Fruit fly (Drosophila melanogaster) whole organism, embryonic: ENCODE measurements around the gene Iru.
A peak's percentile ranks its signal among the peaks of the same experiment; 100 is the strongest.

Source experiments
- Abd-B ChIP-seq: fragments of 200-800 bp; sonication (Bioruptor generic); optimal IDR thresholded peaks from 2 replicates; lab custom pipeline; 2018; ENCODE audit warnings: missing biosample characterization, mild to moderate bottlenecking, missing genetic modification characterization, moderate library complexity
- BEAF-32 ChIP-seq: fragments of 200-800 bp; sonication (Bioruptor generic); optimal IDR thresholded peaks from 3 replicates; lab custom pipeline; 2017; ENCODE audit warnings: missing biosample characterization, missing genetic modification characterization, mild to moderate bottlenecking, moderate library complexity, missing genetic modification reagents
- CG10267 ChIP-seq: fragments of 200-800 bp; sonication (Bioruptor generic); optimal IDR thresholded peaks from 2 replicates; lab custom pipeline; 2018; ENCODE audit warnings: missing biosample characterization, mild to moderate bottlenecking, missing genetic modification characterization, moderate library complexity
- CG11504 ChIP-seq: fragments of 200-800 bp; sonication (Bioruptor generic); optimal IDR thresholded peaks from 3 replicates; lab custom pipeline; 2019; ENCODE audit warnings: missing biosample characterization, mild to moderate bottlenecking, missing genetic modification characterization, moderate library complexity
- CG12299 ChIP-seq: fragments of 200-800 bp; sonication (Bioruptor generic); optimal IDR thresholded peaks from 2 replicates; lab custom pipeline; 2018; ENCODE audit warnings: missing biosample characterization, mild to moderate bottlenecking, missing genetic modification characterization
- CG12659 ChIP-seq: fragments of 200-800 bp; sonication (Bioruptor generic); optimal IDR thresholded peaks from 3 replicates; lab custom pipeline; 2017; ENCODE audit warnings: mild to moderate bottlenecking, missing biosample characterization, missing genetic modification reagents, missing genetic modification characterization
- CG13296 ChIP-seq: fragments of 200-800 bp; sonication (Bioruptor generic); optimal IDR thresholded peaks from 3 replicates; lab custom pipeline; 2018; ENCODE audit warnings: missing biosample characterization, mild to moderate bottlenecking, missing genetic modification characterization
- CG13894 ChIP-seq: fragments of 200-800 bp; sonication (Bioruptor generic); optimal IDR thresholded peaks from 3 replicates; lab custom pipeline; 2018; ENCODE audit warnings: missing biosample characterization, mild to moderate bottlenecking, missing genetic modification characterization, moderate library complexity
- CG14710 ChIP-seq: fragments of 200-800 bp; sonication (Bioruptor generic); optimal IDR thresholded peaks from 3 replicates; lab custom pipeline; 2019; ENCODE audit warnings: missing biosample characterization, mild to moderate bottlenecking, missing genetic modification characterization, moderate library complexity
- CG15514 ChIP-seq: fragments of 200-800 bp; sonication (Bioruptor generic); optimal IDR thresholded peaks from 3 replicates; lab custom pipeline; 2017; ENCODE audit warnings: missing biosample characterization, missing genetic modification characterization, mild to moderate bottlenecking, moderate library complexity, missing genetic modification reagents
- CG1603 ChIP-seq: fragments of 200-800 bp; sonication (Bioruptor generic); optimal IDR thresholded peaks from 2 replicates; lab custom pipeline; 2019; ENCODE audit warnings: missing biosample characterization, mild to moderate bottlenecking, missing genetic modification characterization, moderate library complexity
- CG16815 ChIP-seq: fragments of 200-800 bp; sonication (Bioruptor generic); optimal IDR thresholded peaks from 3 replicates; lab custom pipeline; 2017; ENCODE audit warnings: missing biosample characterization, mild to moderate bottlenecking, missing genetic modification characterization
- CG17829 ChIP-seq: fragments of 200-800 bp; optimal IDR thresholded peaks from 2 replicates; lab custom pipeline; 2019; ENCODE audit warnings: missing biosample characterization, mild to moderate bottlenecking, missing genetic modification characterization, moderate library complexity
- CG2116 ChIP-seq: fragments of 200-800 bp; sonication (Bioruptor generic); optimal IDR thresholded peaks from 3 replicates; lab custom pipeline; 2018; ENCODE audit warnings: missing biosample characterization, mild to moderate bottlenecking, missing genetic modification characterization
- CG2712 ChIP-seq: fragments of 200-800 bp; optimal IDR thresholded peaks from 3 replicates; lab custom pipeline; 2019; ENCODE audit warnings: missing biosample characterization, mild to moderate bottlenecking, missing genetic modification characterization, moderate library complexity
- CG30431 ChIP-seq: fragments of 200-800 bp; sonication (Bioruptor generic); optimal IDR thresholded peaks from 2 replicates; lab custom pipeline; 2017; ENCODE audit warnings: missing biosample characterization, missing genetic modification characterization
- CG3847 ChIP-seq: fragments of 200-800 bp; sonication (Bioruptor generic); IDR thresholded peaks from 2 replicates; pipeline ENCODE4 v1.3.6; 2022; ENCODE audit warnings: missing biosample characterization, missing genetic modification characterization
- CG8089 ChIP-seq: fragments of 200-800 bp; sonication (Bioruptor generic); optimal IDR thresholded peaks from 3 replicates; lab custom pipeline; 2016; ENCODE audit warnings: missing biosample characterization, missing genetic modification characterization
- CG8290 ChIP-seq, 3 experiments: fragments of 200-800 bp; sonication (Bioruptor generic); optimal IDR thresholded peaks; 2 replicates each; lab custom pipeline; 2016 to 2019; ENCODE audit warnings: missing biosample characterization in 3 of 3, missing genetic modification characterization in 3 of 3, mild to moderate bottlenecking in 2 of 3, moderate library complexity in 1 of 3
- CG8359 ChIP-seq: fragments of 200-800 bp; sonication (Bioruptor generic); optimal IDR thresholded peaks from 2 replicates; lab custom pipeline; 2017; ENCODE audit warnings: missing biosample characterization, mild to moderate bottlenecking, missing genetic modification characterization, borderline replicate concordance
- CG9797 ChIP-seq: fragments of 200-800 bp; sonication (Bioruptor generic); optimal IDR thresholded peaks from 3 replicates; lab custom pipeline; 2018; ENCODE audit warnings: missing biosample characterization, mild to moderate bottlenecking, missing genetic modification characterization
- CoRest ChIP-seq: fragments of 200-800 bp; sonication (Bioruptor generic); optimal IDR thresholded peaks from 3 replicates; lab custom pipeline; 2018; ENCODE audit warnings: missing biosample characterization, mild to moderate bottlenecking, missing genetic modification characterization, moderate library complexity
- E2f2 ChIP-seq: fragments of 200-800 bp; sonication (Bioruptor generic); IDR thresholded peaks from 2 replicates; pipeline ENCODE4 v1.3.6; 2022; ENCODE audit warnings: missing biosample characterization, missing genetic modification characterization
- Eip74EF ChIP-seq, 2 experiments: fragments of 200-800 bp in 1 of 2; fragments of >200 bp in 1 of 2; sonication (Bioruptor generic) in 1 of 2; optimal IDR thresholded peaks; 2 replicates each; lab custom pipeline; 2017 to 2019; ENCODE audit warnings: missing biosample characterization in 2 of 2, missing genetic modification characterization in 2 of 2, mild to moderate bottlenecking in 1 of 2, moderate library complexity in 1 of 2
- Ets65A ChIP-seq: fragments of 200-800 bp; sonication (Bioruptor generic); peaks from one replicate; lab custom pipeline; 2016; ENCODE audit warnings: missing biosample characterization, missing genetic modification characterization
- Ets97D ChIP-seq: fragments of 200-800 bp; sonication (Bioruptor generic); optimal IDR thresholded peaks from 3 replicates; lab custom pipeline; 2016; ENCODE audit warnings: missing biosample characterization, missing genetic modification characterization
- HmgZ ChIP-seq: fragments of 200-800 bp; sonication (Bioruptor generic); optimal IDR thresholded peaks from 2 replicates; lab custom pipeline; 2018; ENCODE audit warnings: missing biosample characterization, mild to moderate bottlenecking, missing genetic modification characterization
- Med ChIP-seq: fragments of 200-800 bp; sonication (Bioruptor generic); peaks from one replicate; lab custom pipeline; 2016; ENCODE audit warnings: missing biosample characterization, missing genetic modification characterization, mild to moderate bottlenecking, inconsistent platforms, moderate library complexity
- Nf-YC ChIP-seq: fragments of 200-800 bp; optimal IDR thresholded peaks from 3 replicates; lab custom pipeline; 2019; ENCODE audit warnings: missing biosample characterization, mild to moderate bottlenecking, missing genetic modification characterization, moderate library complexity
- Pdp1 ChIP-seq, 2 experiments: fragments of 200-800 bp; sonication (Bioruptor generic); optimal IDR thresholded peaks; 3 replicates each; lab custom pipeline; 2016; ENCODE audit warnings: missing biosample characterization in 2 of 2, missing genetic modification characterization in 2 of 2, mild to moderate bottlenecking in 1 of 2, moderate library complexity in 1 of 2
- Side ChIP-seq: fragments of 200-800 bp; sonication (Bioruptor generic); optimal IDR thresholded peaks from 2 replicates; lab custom pipeline; 2016; ENCODE audit warnings: missing biosample characterization, missing genetic modification characterization
- Stat92E ChIP-seq, 3 experiments: fragments of >200 bp in 2 of 3; fragments of 200-800 bp in 1 of 3; sonication (Bioruptor generic) in 1 of 3; optimal IDR thresholded peaks; 2 replicates each; lab custom pipeline; 2017 to 2019; ENCODE audit warnings: missing biosample characterization in 3 of 3, missing genetic modification characterization in 3 of 3, mild to moderate bottlenecking in 1 of 3, moderate library complexity in 1 of 3
- YL-1 ChIP-seq: fragments of 200-800 bp; sonication (Bioruptor generic); optimal IDR thresholded peaks from 3 replicates; lab custom pipeline; 2017; ENCODE audit warnings: missing biosample characterization, mild to moderate bottlenecking, missing genetic modification characterization
- bab2 ChIP-seq: fragments of 200-800 bp; sonication (Bioruptor generic); optimal IDR thresholded peaks from 2 replicates; lab custom pipeline; 2016; ENCODE audit warnings: missing biosample characterization, missing genetic modification characterization
- crp ChIP-seq, 2 experiments: fragments of 200-800 bp; sonication (Bioruptor generic); optimal IDR thresholded peaks; 2 replicates in 1 of 2; 3 replicates in 1 of 2; lab custom pipeline; 2017; ENCODE audit warnings: missing biosample characterization in 2 of 2, missing genetic modification characterization in 2 of 2, mild to moderate bottlenecking in 1 of 2, moderate library complexity in 1 of 2
- gem ChIP-seq: fragments of 200-800 bp; sonication (Bioruptor generic); optimal IDR thresholded peaks from 2 replicates; lab custom pipeline; 2019; ENCODE audit warnings: missing biosample characterization, mild to moderate bottlenecking, missing genetic modification characterization, moderate library complexity
- gfzf ChIP-seq: fragments of 200-800 bp; sonication (Bioruptor generic); optimal IDR thresholded peaks from 2 replicates; lab custom pipeline; 2016; ENCODE audit warnings: missing biosample characterization, mild to moderate bottlenecking, missing genetic modification characterization, moderate library complexity
- grau ChIP-seq: fragments of 200-800 bp; optimal IDR thresholded peaks from 3 replicates; lab custom pipeline; 2019; ENCODE audit warnings: missing biosample characterization, mild to moderate bottlenecking, missing genetic modification characterization, moderate library complexity
- gro ChIP-seq: fragments of 200-800 bp; sonication (Bioruptor generic); optimal IDR thresholded peaks from 2 replicates; lab custom pipeline; 2016; ENCODE audit warnings: missing biosample characterization, missing genetic modification characterization
- hkb ChIP-seq, 2 experiments: fragments of 200-800 bp in 1 of 2; fragments of >200 bp in 1 of 2; sonication (Bioruptor generic) in 1 of 2; IDR thresholded peaks in 1 of 2; optimal IDR thresholded peaks in 1 of 2; 2 replicates each; pipeline versions ENCODE4 v1.3.6 to Lab custom; 2017 to 2022; ENCODE audit warnings: missing biosample characterization in 1 of 2, missing genetic modification characterization in 1 of 2
- kay ChIP-seq: fragments of 200-800 bp; sonication (Bioruptor generic); optimal IDR thresholded peaks from 2 replicates; lab custom pipeline; 2016; ENCODE audit warnings: missing biosample characterization, missing genetic modification characterization
- mam ChIP-seq: fragments of 200-800 bp; sonication (Bioruptor generic); optimal IDR thresholded peaks from 3 replicates; lab custom pipeline; 2016; ENCODE audit warnings: missing biosample characterization, missing genetic modification characterization
- otp ChIP-seq: fragments of 200-800 bp; sonication (Bioruptor generic); IDR thresholded peaks from 3 replicates; pipeline ENCODE4, ENCODE4 v1.3.6; 2022; ENCODE audit warnings: missing biosample characterization, missing genetic modification characterization
- phol ChIP-seq: fragments of 200-800 bp; sonication (Bioruptor generic); optimal IDR thresholded peaks from 3 replicates; lab custom pipeline; 2018; ENCODE audit warnings: missing biosample characterization, mild to moderate bottlenecking, missing genetic modification characterization, moderate library complexity
- pzg ChIP-seq: fragments of 200-800 bp; sonication (Bioruptor generic); optimal IDR thresholded peaks from 3 replicates; lab custom pipeline; 2018; ENCODE audit warnings: missing biosample characterization, mild to moderate bottlenecking, missing genetic modification characterization, moderate library complexity
- sens ChIP-seq: fragments of 200-800 bp; sonication (Bioruptor generic); peaks from one replicate; lab custom pipeline; 2016; ENCODE audit warnings: missing biosample characterization, missing genetic modification characterization
- stwl ChIP-seq: fragments of 200-800 bp; sonication (Bioruptor generic); optimal IDR thresholded peaks from 3 replicates; lab custom pipeline; 2018; ENCODE audit warnings: missing biosample characterization, mild to moderate bottlenecking, missing genetic modification characterization, moderate library complexity
- sug ChIP-seq: fragments of 200-800 bp; optimal IDR thresholded peaks from 2 replicates; lab custom pipeline; 2019; ENCODE audit warnings: missing biosample characterization, mild to moderate bottlenecking, missing genetic modification characterization, moderate library complexity

Iru gene

dm6 chr3R:9006129-9006528, at the start of gene Iru, which contains the start of gene Prosbeta3:
Iru (plus strand) TSS chr3R:9006456.
Prosbeta3 (minus strand) TSS chr3R:9006226.
- TF ChIP-seq CG14710 (tag; lab: Kevin White, UChicago) (peak; percentile 68), CG1603 (peak; percentile 12), mam (GFP tag; lab: Kevin White, UChicago) (peak; percentile 14), sug (peak; percentile 35), CG15514 (GFP tag; lab: Kevin White, UChicago) (peak; percentile 39), Eip74EF (GFP tag; optimal IDR thresholded peaks at IDR 0.05; lab: Kevin White, UChicago) (no peak), Abd-B (peak; percentile 0), CG12299 (tag; lab: Kevin White, UChicago) (peak; percentile 9), CG8359 (GFP tag; lab: Kevin White, UChicago) (no peak), CG11504 (tag; lab: Kevin White, UChicago) (no peak), HmgZ (tag; lab: Kevin White, UChicago) (peak; percentile 59), Ets65A (GFP tag; lab: Kevin White, UChicago) (peak; percentile 45), Nf-YC (tag; lab: Kevin White, UChicago) (peak; percentile 13), YL-1 (GFP tag; lab: Kevin White, UChicago) (peak; percentile 72), CG17829 (tag; lab: Kevin White, UChicago) (peak; percentile 42), BEAF-32 (GFP tag; lab: Kevin White, UChicago) (peak; percentile 51), gfzf (GFP tag; lab: Kevin White, UChicago) (peak; percentile 87), crp (GFP tag; optimal IDR thresholded peaks at IDR 0.05; lab: Kevin White, UChicago) (peak in 1 of 2 experiments; percentile 34), bab2 (GFP tag; lab: Kevin White, UChicago) (peak; percentile 32), sens (GFP tag; lab: Kevin White, UChicago) (peak; percentile 86), CG13296 (GFP tag; lab: Kevin White, UChicago) (no peak), E2f2 (GFP tag; lab: Robert Waterston, UW) (peak; percentile 66), Stat92E (GFP tag; optimal IDR thresholded peaks at IDR 0.05; lab: Kevin White, UChicago) (peak in 1 of 3 experiments; percentile 13), Side (GFP tag; lab: Kevin White, UChicago) (no peak), CG13894 (tag; lab: Kevin White, UChicago) (peak; percentile 5), pzg (GFP tag; lab: Kevin White, UChicago) (peak; percentile 80), CG2712 (tag; lab: Kevin White, UChicago) (peak; percentile 20), CoRest (tag; lab: Kevin White, UChicago) (peak; percentile 38), Ets97D (GFP tag; lab: Kevin White, UChicago) (peak; percentile 45), CG12659 (GFP tag; lab: Kevin White, UChicago) (peak; percentile 81), gem (no peak), CG2116 (peak; percentile 27), kay (peak; percentile 10), CG3847 (GFP tag; lab: Robert Waterston, UW) (peak; percentile 48; the same call in 1 of the 2 replicates), otp (no peak), CG9797 (GFP tag; lab: Kevin White, UChicago) (peak; percentile 91), gro (GFP tag; lab: Kevin White, UChicago) (no peak), CG10267 (tag; lab: Kevin White, UChicago) (peak; percentile 40), CG8290 (GFP tag; optimal IDR thresholded peaks at IDR 0.05; lab: Kevin White, UChicago) (peak; percentile 12), CG8290 (tag; optimal IDR thresholded peaks at IDR 0.05; lab: Kevin White, UChicago) (no peak), CG30431 (GFP tag; lab: Kevin White, UChicago) (no peak), stwl (tag; lab: Kevin White, UChicago) (peak; percentile 73), Med (GFP tag; lab: Kevin White, UChicago) (peak; percentile 83), phol (peak; percentile 56), hkb (optimal IDR thresholded peaks at IDR 0.05; lab: Kevin White, UChicago) (peak; percentile 79), hkb (GFP tag; IDR thresholded peaks at IDR 0.05; lab: Robert Waterston, UW) (no peak), grau (tag; lab: Kevin White, UChicago) (peak; percentile 8), CG8089 (GFP tag; lab: Kevin White, UChicago) (no peak), Pdp1 (GFP tag; optimal IDR thresholded peaks at IDR 0.05; lab: Kevin White, UChicago) (peak in 1 of 2 experiments; percentile 45), CG16815 (GFP tag; lab: Kevin White, UChicago) (no peak)
